Fruit fly (Drosophila melanogaster) whole organism, wandering third instar larva: ENCODE measurements around the gene CG15563.

Experiments used
- Abd-B ChIP-seq: fragments of >200 bp; optimal IDR thresholded peaks from 2 replicates; lab custom pipeline; 2017; ENCODE audit warnings: missing biosample characterization, missing genetic modification characterization
- Hnf4 ChIP-seq: fragments of 200-800 bp; sonication (Bioruptor generic); optimal IDR thresholded peaks from 2 replicates; lab custom pipeline; 2016; ENCODE audit warnings: missing biosample characterization, mild to moderate bottlenecking, missing genetic modification characterization
- Hr78 ChIP-seq: fragments of >200 bp; optimal IDR thresholded peaks from 2 replicates; lab custom pipeline; 2017; ENCODE audit warnings: missing biosample characterization, missing genetic modification characterization
- jim ChIP-seq: fragments of 175-275, 200-325 bp; sonication (Bioruptor generic); optimal IDR thresholded peaks from 2 replicates; lab custom pipeline; 2016; ENCODE audit warnings: missing biosample characterization, mild to moderate bottlenecking, missing genetic modification characterization
- tai ChIP-seq: sonication (Bioruptor generic); optimal IDR thresholded peaks from 2 replicates; lab custom pipeline; 2016; ENCODE audit warnings: missing biosample characterization, missing genetic modification characterization

DNA sequence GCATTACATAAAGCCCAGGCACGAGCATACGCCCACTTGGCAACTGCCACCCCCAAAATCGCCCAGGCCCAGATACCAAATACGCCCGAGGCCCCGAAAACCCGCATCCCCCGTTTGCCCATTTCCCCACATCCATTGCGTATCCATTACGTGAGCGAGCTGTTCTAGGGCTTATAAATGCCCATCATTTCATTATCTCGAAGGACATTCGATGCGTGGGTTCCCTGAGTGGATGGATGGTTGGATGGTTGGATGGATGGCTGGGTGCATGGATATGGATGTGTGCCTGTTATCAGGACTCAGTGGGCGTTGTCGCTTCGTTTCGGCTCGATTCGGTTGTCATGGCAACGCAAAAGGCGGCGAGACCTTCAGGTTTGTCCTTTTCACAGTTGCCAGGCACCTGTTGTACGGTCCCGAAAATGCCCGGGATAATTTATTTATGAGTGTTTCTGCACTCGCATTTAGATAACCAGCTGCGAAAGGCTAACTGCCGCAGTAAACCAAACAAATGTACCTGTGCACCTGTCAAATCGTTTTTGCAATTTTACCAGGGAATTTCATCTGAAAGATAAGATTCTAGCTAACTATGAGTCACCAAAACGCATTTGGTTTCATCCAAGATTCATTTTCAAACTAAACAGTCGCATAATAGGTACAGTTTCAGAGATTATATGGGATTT is 9.1 kb downstream of the CG15563 start:
- TF ChIP-seq Hr78 (GFP tag; lab: Kevin White, UChicago) (no peak), Hnf4 (GFP tag; lab: Kevin White, UChicago) (no peak), jim (GFP tag; lab: Kevin White, UChicago) (no peak), Abd-B (GFP tag; lab: Kevin White, UChicago) (no peak), tai (no peak)
